Fruit fly (Drosophila melanogaster) whole organism, embryonic: ENCODE results near the gene CG4783.

Experiments used
- Ada2b ChIP-seq: fragments of 200-800 bp; sonication (Bioruptor generic); IDR thresholded peaks from 2 replicates; pipeline ENCODE4 v1.3.6; 2022; ENCODE audit warnings: missing biosample characterization, missing genetic modification characterization
- CG10462 ChIP-seq: fragments of 200-800 bp; sonication (Bioruptor generic); optimal IDR thresholded peaks from 2 replicates; lab custom pipeline; 2016; ENCODE audit warnings: missing biosample characterization, missing genetic modification characterization
- CG10979 ChIP-seq: fragments of 200-800 bp; sonication (Bioruptor generic); optimal IDR thresholded peaks from 2 replicates; lab custom pipeline; 2018; ENCODE audit warnings: missing biosample characterization, mild to moderate bottlenecking, missing genetic modification characterization, moderate library complexity
- CG1792 ChIP-seq: fragments of 200-800 bp; sonication (Bioruptor generic); optimal IDR thresholded peaks from 2 replicates; lab custom pipeline; 2016; ENCODE audit warnings: missing biosample characterization, missing genetic modification characterization
- CG31365 ChIP-seq: fragments of 200-800 bp; sonication (Bioruptor generic); optimal IDR thresholded peaks from 2 replicates; lab custom pipeline; 2018; ENCODE audit warnings: missing biosample characterization, mild to moderate bottlenecking, missing genetic modification characterization
- CG3163 ChIP-seq: fragments of 200-800 bp; sonication (Bioruptor generic); optimal IDR thresholded peaks from 3 replicates; lab custom pipeline; 2016; ENCODE audit warnings: missing biosample characterization, missing genetic modification characterization
- CG3281 ChIP-seq: fragments of 200-800 bp; sonication (Bioruptor generic); optimal IDR thresholded peaks from 3 replicates; lab custom pipeline; 2017; ENCODE audit warnings: missing biosample characterization, mild to moderate bottlenecking, missing genetic modification characterization
- CG4404 ChIP-seq: fragments of 200-800 bp; sonication (Bioruptor generic); IDR thresholded peaks from 2 replicates; pipeline ENCODE4 v1.3.6; 2022; ENCODE audit warnings: missing biosample characterization, missing genetic modification characterization
- CG5180 ChIP-seq: fragments of 200-800 bp; sonication (Bioruptor generic); optimal IDR thresholded peaks from 3 replicates; lab custom pipeline; 2017; ENCODE audit warnings: missing biosample characterization, missing genetic modification characterization, mild to moderate bottlenecking, moderate library complexity, missing genetic modification reagents
- CG5953 ChIP-seq: fragments of 200-800 bp; sonication (Bioruptor generic); IDR thresholded peaks from 2 replicates; pipeline ENCODE4 v1.3.6; 2022; ENCODE audit warnings: missing biosample characterization, missing genetic modification characterization
- CG7357 ChIP-seq: fragments of 200-800 bp; sonication (Bioruptor generic); IDR thresholded peaks from 3 replicates; pipeline ENCODE4 v1.3.6; 2022; ENCODE audit warnings: missing biosample characterization, missing genetic modification characterization
- CG7745 ChIP-seq: fragments of 200-800 bp; sonication (Bioruptor generic); optimal IDR thresholded peaks from 2 replicates; lab custom pipeline; 2018; ENCODE audit warnings: missing biosample characterization, mild to moderate bottlenecking, missing genetic modification characterization, moderate library complexity
- CG8388 ChIP-seq: fragments of 200-800 bp; sonication (Bioruptor generic); optimal IDR thresholded peaks from 2 replicates; lab custom pipeline; 2019; ENCODE audit warnings: missing biosample characterization, mild to moderate bottlenecking, missing genetic modification characterization, moderate library complexity
- Deaf1 ChIP-seq: fragments of 200-800 bp; optimal IDR thresholded peaks from 3 replicates; lab custom pipeline; 2019; ENCODE audit warnings: missing biosample characterization, mild to moderate bottlenecking, missing genetic modification characterization, moderate library complexity
- Dp ChIP-seq: fragments of 200-800 bp; sonication (Bioruptor generic); optimal IDR thresholded peaks from 2 replicates; lab custom pipeline; 2018; ENCODE audit warnings: missing biosample characterization, mild to moderate bottlenecking, missing genetic modification characterization, moderate library complexity
- E2f1 ChIP-seq: fragments of 200-800 bp; sonication (Bioruptor generic); IDR thresholded peaks from 2 replicates; pipeline ENCODE4 v1.3.6; 2022; ENCODE audit warnings: missing biosample characterization, missing genetic modification characterization
- HLH4C ChIP-seq: fragments of 200-800 bp; sonication (Bioruptor generic); IDR thresholded peaks from 3 replicates; pipeline ENCODE4 v1.3.6; 2022; ENCODE audit warnings: missing biosample characterization, missing genetic modification characterization; ENCODE audit not compliant: partially characterized antibody
- Hr51 ChIP-seq, 2 experiments: fragments of 200-800 bp; sonication (Bioruptor generic); optimal IDR thresholded peaks; 2 replicates in 1 of 2; 3 replicates in 1 of 2; lab custom pipeline; 2016 to 2018; ENCODE audit warnings: missing biosample characterization in 2 of 2, missing genetic modification characterization in 2 of 2, mild to moderate bottlenecking in 1 of 2, moderate library complexity in 1 of 2
- Lpt ChIP-seq: fragments of >200 bp; optimal IDR thresholded peaks from 2 replicates; lab custom pipeline; 2018; ENCODE audit warnings: missing biosample characterization, missing genetic modification characterization
- Mrtf ChIP-seq: fragments of 200-800 bp; sonication (Bioruptor generic); IDR thresholded peaks from 3 replicates; pipeline ENCODE4 v1.3.6; 2022; ENCODE audit warnings: missing biosample characterization, missing genetic modification characterization
- Nf-YA ChIP-seq: fragments of 200-800 bp; sonication (Bioruptor generic); IDR thresholded peaks from 2 replicates; pipeline ENCODE4 v1.3.6; 2022; ENCODE audit warnings: missing biosample characterization, missing genetic modification characterization
- Xrp1 ChIP-seq: fragments of 200-800 bp; sonication (Bioruptor generic); IDR thresholded peaks from 2 replicates; pipeline ENCODE4 v1.3.6; 2022; ENCODE audit warnings: missing biosample characterization, missing genetic modification characterization
- abd-A ChIP-seq: fragments of 200-800 bp; sonication (Bioruptor generic); optimal IDR thresholded peaks from 3 replicates; lab custom pipeline; 2019; ENCODE audit warnings: missing biosample characterization, mild to moderate bottlenecking, missing genetic modification characterization, moderate library complexity
- cad ChIP-seq: fragments of >200 bp; optimal IDR thresholded peaks from 2 replicates; lab custom pipeline; 2017; ENCODE audit warnings: missing biosample characterization, missing genetic modification characterization
- disco-r ChIP-seq: fragments of 200-800 bp; sonication (Bioruptor generic); optimal IDR thresholded peaks from 2 replicates; lab custom pipeline; 2016; ENCODE audit warnings: missing biosample characterization, missing genetic modification characterization
- dm ChIP-seq: fragments of 200-800 bp; sonication (Bioruptor generic); optimal IDR thresholded peaks from 3 replicates; lab custom pipeline; 2016; ENCODE audit warnings: missing biosample characterization, missing genetic modification characterization
- fd102C ChIP-seq: fragments of 200-800 bp; sonication (Bioruptor generic); optimal IDR thresholded peaks from 2 replicates; lab custom pipeline; 2018; ENCODE audit warnings: missing biosample characterization, mild to moderate bottlenecking, missing genetic modification characterization, moderate library complexity
- gem ChIP-seq: fragments of 200-800 bp; sonication (Bioruptor generic); optimal IDR thresholded peaks from 2 replicates; lab custom pipeline; 2019; ENCODE audit warnings: missing biosample characterization, mild to moderate bottlenecking, missing genetic modification characterization, moderate library complexity
- gsb-n ChIP-seq: fragments of 200-800 bp; sonication (Bioruptor generic); optimal IDR thresholded peaks from 3 replicates; lab custom pipeline; 2018; ENCODE audit warnings: missing biosample characterization, mild to moderate bottlenecking, missing genetic modification characterization
- h ChIP-seq: fragments of >200 bp; optimal IDR thresholded peaks from 2 replicates; lab custom pipeline; 2017
- hb ChIP-seq: fragments of 200-800 bp; sonication (Bioruptor generic); IDR thresholded peaks from 3 replicates; pipeline ENCODE4 v1.3.6; 2022; ENCODE audit warnings: missing biosample characterization, missing genetic modification characterization; ENCODE audit not compliant: partially characterized antibody
- jing ChIP-seq: fragments of 200-800 bp; sonication (Bioruptor generic); optimal IDR thresholded peaks from 2 replicates; lab custom pipeline; 2018; ENCODE audit warnings: missing biosample characterization, mild to moderate bottlenecking, missing genetic modification characterization
- jumu ChIP-seq: fragments of 200-800 bp; sonication (Bioruptor generic); optimal IDR thresholded peaks from 3 replicates; lab custom pipeline; 2016; ENCODE audit warnings: missing biosample characterization, missing genetic modification characterization
- lilli ChIP-seq: fragments of 200-800 bp; sonication (Bioruptor generic); optimal IDR thresholded peaks from 3 replicates; lab custom pipeline; 2016; ENCODE audit warnings: missing biosample characterization, missing genetic modification characterization
- mirr ChIP-seq: fragments of 200-800 bp; sonication (Bioruptor generic); optimal IDR thresholded peaks from 3 replicates; lab custom pipeline; 2018; ENCODE audit warnings: missing biosample characterization, mild to moderate bottlenecking, missing genetic modification characterization
- mld ChIP-seq: fragments of 200-800 bp; sonication (Bioruptor generic); IDR thresholded peaks from 3 replicates; pipeline ENCODE4 v1.3.6; 2022; ENCODE audit warnings: missing biosample characterization, missing genetic modification characterization; ENCODE audit not compliant: partially characterized antibody
- p53 ChIP-seq: fragments of 200-800 bp; sonication (Bioruptor generic); optimal IDR thresholded peaks from 2 replicates; lab custom pipeline; 2016; ENCODE audit warnings: missing biosample characterization, missing genetic modification characterization
- pfk ChIP-seq: fragments of 200-800 bp; sonication (Bioruptor generic); optimal IDR thresholded peaks from 2 replicates; lab custom pipeline; 2018; ENCODE audit warnings: missing biosample characterization, mild to moderate bottlenecking, missing genetic modification characterization, moderate library complexity
- prd ChIP-seq, 3 experiments: fragments of >200 bp in 2 of 3; fragments of 200-800 bp in 1 of 3; sonication (Bioruptor generic) in 1 of 3; optimal IDR thresholded peaks in 2 of 3; IDR thresholded peaks in 1 of 3; 2 replicates in 2 of 3; 3 replicates in 1 of 3; pipeline versions ENCODE4 v1.3.6 to Lab custom; 2017 to 2022; ENCODE audit warnings: missing biosample characterization in 1 of 3, missing genetic modification characterization in 1 of 3
- ro ChIP-seq: fragments of 200-800 bp; sonication (Bioruptor generic); IDR thresholded peaks from 2 replicates; pipeline ENCODE4 v1.3.6; 2022; ENCODE audit warnings: missing biosample characterization, missing genetic modification characterization
- scrt ChIP-seq: fragments of 200-800 bp; sonication (Bioruptor generic); optimal IDR thresholded peaks from 2 replicates; lab custom pipeline; 2018; ENCODE audit warnings: missing biosample characterization, mild to moderate bottlenecking, missing genetic modification characterization, moderate library complexity
- sd ChIP-seq: fragments of 200-800 bp; sonication (Bioruptor generic); optimal IDR thresholded peaks from 3 replicates; lab custom pipeline; 2018; ENCODE audit warnings: missing biosample characterization, mild to moderate bottlenecking, missing genetic modification characterization, moderate library complexity
- sima ChIP-seq: fragments of 200-800 bp; sonication (Bioruptor generic); optimal IDR thresholded peaks from 2 replicates; lab custom pipeline; 2016; ENCODE audit warnings: missing biosample characterization, missing genetic modification characterization
- slbo ChIP-seq: fragments of 200-800 bp; sonication (Bioruptor generic); IDR thresholded peaks from 2 replicates; pipeline ENCODE4 v1.3.6; 2022; ENCODE audit warnings: missing biosample characterization, missing genetic modification characterization
- slou ChIP-seq: fragments of 200-800 bp; sonication (Bioruptor generic); optimal IDR thresholded peaks from 3 replicates; lab custom pipeline; 2016; ENCODE audit warnings: missing biosample characterization, missing genetic modification characterization
- slp2 ChIP-seq: fragments of 200-800 bp; sonication (Bioruptor generic); optimal IDR thresholded peaks from 2 replicates; lab custom pipeline; 2016; ENCODE audit warnings: missing biosample characterization, missing genetic modification characterization
- tap ChIP-seq: fragments of 200-800 bp; optimal IDR thresholded peaks from 3 replicates; lab custom pipeline; 2019; ENCODE audit warnings: missing biosample characterization, mild to moderate bottlenecking, missing genetic modification characterization, moderate library complexity
- trh ChIP-seq: fragments of 200-800 bp; sonication (Bioruptor generic); optimal IDR thresholded peaks from 2 replicates; lab custom pipeline; 2016; ENCODE audit warnings: missing biosample characterization, missing genetic modification characterization
- tup ChIP-seq: fragments of 200-800 bp; sonication (Bioruptor generic); optimal IDR thresholded peaks from 2 replicates; lab custom pipeline; 2016; ENCODE audit warnings: missing biosample characterization, mild to moderate bottlenecking, missing genetic modification characterization, moderate library complexity
- tx ChIP-seq: fragments of 200-800 bp; sonication (Bioruptor generic); optimal IDR thresholded peaks from 2 replicates; lab custom pipeline; 2016; ENCODE audit warnings: missing biosample characterization, missing genetic modification characterization
- yki ChIP-seq: fragments of >200 bp; optimal IDR thresholded peaks from 3 replicates; lab custom pipeline; 2018

CG4783 gene

DNA sequence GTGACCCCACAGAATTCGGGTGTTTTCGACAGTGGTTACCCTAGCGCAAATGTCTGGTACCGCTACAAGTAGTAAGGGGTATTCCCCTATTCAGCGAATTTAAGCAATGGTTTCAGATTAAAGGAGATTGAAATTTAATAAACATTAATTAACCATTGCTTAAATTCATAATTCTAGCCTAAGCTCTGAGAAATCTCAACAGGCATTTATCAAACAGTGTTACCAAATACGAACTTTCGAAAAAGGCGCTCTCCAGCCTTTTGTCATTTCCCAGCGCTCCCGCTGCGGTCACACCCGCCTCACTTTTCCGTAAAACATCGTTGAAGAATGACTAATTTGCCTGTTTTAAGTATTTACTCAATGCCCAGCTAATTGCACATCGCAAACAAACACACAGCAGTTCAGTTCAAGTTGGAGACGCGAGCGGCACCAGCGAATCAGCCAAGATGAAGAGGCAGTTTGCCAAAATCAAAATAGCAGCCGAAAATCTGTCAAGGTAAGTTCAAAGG is 43.3 kb upstream of the CG4783 start, which contains the start of the genes Surf6 and RhoGAP92B (continued):
- peak; percentile 56 for TF ChIP-seq scrt (GFP tag; lab: Kevin White, UChicago)
- TF ChIP-seq CG5180 (GFP tag; lab: Kevin White, UChicago): no peak
- TF ChIP-seq Deaf1: peak; percentile 41
- TF ChIP-seq abd-A (tag; lab: Kevin White, UChicago): peak; percentile 11
- no peak for TF ChIP-seq CG7745 (tag; lab: Kevin White, UChicago)
- no peak for TF ChIP-seq CG4404 (GFP tag; lab: Robert Waterston, UW)
- TF ChIP-seq disco-r: peak; percentile 38
- no peak for TF ChIP-seq tup (GFP tag; lab: Kevin White, UChicago)
- no peak for TF ChIP-seq fd102C (GFP tag; lab: Kevin White, UChicago)
- no peak for TF ChIP-seq CG8388 (GFP tag; lab: Kevin White, UChicago)
- peak; percentile 61 for TF ChIP-seq gem
- peak; percentile 53 for TF ChIP-seq CG10462 (GFP tag; lab: Kevin White, UChicago)
- peak; percentile 77 for TF ChIP-seq jumu (GFP tag; lab: Kevin White, UChicago)
- no peak for TF ChIP-seq Nf-YA (GFP tag; lab: Robert Waterston, UW)
- peak; percentile 58 for TF ChIP-seq gsb-n
- TF ChIP-seq dm: peak; percentile 96
- peak; percentile 49 for TF ChIP-seq CG31365
- peak; percentile 55 for TF ChIP-seq p53 (GFP tag; lab: Kevin White, UChicago)
- TF ChIP-seq Lpt: no peak
- peak; percentile 73 for TF ChIP-seq CG3281 (GFP tag; lab: Kevin White, UChicago)
- TF ChIP-seq trh (GFP tag; lab: Kevin White, UChicago): no peak
- no peak for TF ChIP-seq yki (lab: Kevin White, UChicago)
- TF ChIP-seq sima (GFP tag; lab: Kevin White, UChicago): no peak
- TF ChIP-seq CG3163: peak; percentile 38
- peak; percentile 67 for TF ChIP-seq sd (tag; lab: Kevin White, UChicago)
- peak; percentile 40 for TF ChIP-seq slp2 (GFP tag; lab: Kevin White, UChicago)
- TF ChIP-seq CG1792 (GFP tag; lab: Kevin White, UChicago): peak; percentile 3
- no peak for TF ChIP-seq CG7357 (GFP tag; lab: Robert Waterston, UW)
- peak; percentile 53 for TF ChIP-seq CG10979
- peak; percentile 0 for TF ChIP-seq pfk (GFP tag; lab: Kevin White, UChicago)
- peak; percentile 38 for TF ChIP-seq slbo
- no peak for TF ChIP-seq h (lab: Kevin White, UChicago)
- no peak for TF ChIP-seq Mrtf
- TF ChIP-seq mld (GFP tag; lab: Robert Waterston, UW): no peak
- TF ChIP-seq hb (GFP tag; lab: Robert Waterston, UW): no peak
- 0 out of 2 replicates have a peak, but pooled peaks have one; percentile 27 for TF ChIP-seq CG5953 (GFP tag; lab: Robert Waterston, UW)
- TF ChIP-seq Ada2b (GFP tag; lab: Robert Waterston, UW): 0 out of 2 replicates have a peak, but pooled peaks have one; percentile 18
- peak; percentile 51; the same call in 1 of the 2 replicates for TF ChIP-seq E2f1 (GFP tag; lab: Robert Waterston, UW)
- TF ChIP-seq slou (GFP tag; lab: Kevin White, UChicago): no peak
- peak; percentile 50; the same call in 1 of the 2 replicates for TF ChIP-seq Xrp1 (GFP tag; lab: Robert Waterston, UW)
- TF ChIP-seq Dp (GFP tag; lab: Kevin White, UChicago): peak; percentile 75
- no peak for TF ChIP-seq ro (GFP tag; lab: Robert Waterston, UW)
- TF ChIP-seq Hr51 (GFP tag; optimal IDR thresholded peaks at IDR 0.05; lab: Kevin White, UChicago): peak; percentile 32 to 55
- peak; percentile 2 for TF ChIP-seq tap (tag; lab: Kevin White, UChicago)
- TF ChIP-seq tx (GFP tag; lab: Kevin White, UChicago): peak; percentile 19
- peak; percentile 71 for TF ChIP-seq lilli (GFP tag; lab: Kevin White, UChicago)
- TF ChIP-seq mirr (GFP tag; lab: Kevin White, UChicago): no peak
- peak; percentile 59; the same call in 1 of the 3 replicates for TF ChIP-seq HLH4C (GFP tag; lab: Robert Waterston, UW)
- TF ChIP-seq cad: no peak
- TF ChIP-seq prd (optimal IDR thresholded peaks at IDR 0.05; lab: Kevin White, UChicago): no peak
- peak; percentile 62; the same call in 2 of the 3 replicates for TF ChIP-seq prd (GFP tag; IDR thresholded peaks at IDR 0.05; lab: Robert Waterston, UW)
- TF ChIP-seq jing: no peak
